Fruit fly (Drosophila melanogaster) whole organism, embryonic: Measurements from ENCODE around the gene Pebp1.

ENCODE experiments used
- Ada2b ChIP-seq: fragments of 200-800 bp; sonication (Bioruptor generic); IDR thresholded peaks from 2 replicates; pipeline ENCODE4 v1.3.6; 2022; ENCODE audit warnings: missing biosample characterization, missing genetic modification characterization
- CG10321 ChIP-seq: fragments of 200-800 bp; sonication (Bioruptor generic); IDR thresholded peaks from 2 replicates; pipeline ENCODE4 v1.3.6; 2022; ENCODE audit warnings: missing biosample characterization, missing genetic modification characterization
- CG10654 ChIP-seq: fragments of 200-800 bp; sonication (Bioruptor generic); optimal IDR thresholded peaks from 2 replicates; lab custom pipeline; 2016; ENCODE audit warnings: missing biosample characterization, missing genetic modification characterization
- CG12299 ChIP-seq: fragments of 200-800 bp; sonication (Bioruptor generic); optimal IDR thresholded peaks from 2 replicates; lab custom pipeline; 2018; ENCODE audit warnings: missing biosample characterization, mild to moderate bottlenecking, missing genetic modification characterization
- CG13287 ChIP-seq: fragments of 200-800 bp; sonication (Bioruptor generic); IDR thresholded peaks from 2 replicates; pipeline ENCODE4 v1.3.6; 2022; ENCODE audit warnings: missing biosample characterization, missing genetic modification characterization; ENCODE audit not compliant: partially characterized antibody
- CG14014 ChIP-seq: fragments of 200-800 bp; sonication (Bioruptor generic); IDR thresholded peaks from 2 replicates; pipeline ENCODE4 v1.3.6; 2022; ENCODE audit warnings: missing biosample characterization, missing genetic modification characterization
- CG1602 ChIP-seq: fragments of 200-800 bp; sonication (Bioruptor generic); optimal IDR thresholded peaks from 3 replicates; lab custom pipeline; 2016; ENCODE audit warnings: missing biosample characterization, missing genetic modification characterization
- CG16863 ChIP-seq: fragments of 200-800 bp; sonication (Bioruptor generic); optimal IDR thresholded peaks from 3 replicates; lab custom pipeline; 2016; ENCODE audit warnings: missing biosample characterization, missing genetic modification characterization
- CG17359 ChIP-seq: fragments of 200-800 bp; sonication (Bioruptor generic); optimal IDR thresholded peaks from 3 replicates; lab custom pipeline; 2018; ENCODE audit warnings: missing biosample characterization, mild to moderate bottlenecking, missing genetic modification characterization, moderate library complexity
- CG17612 ChIP-seq: fragments of 200-800 bp; sonication (Bioruptor generic); IDR thresholded peaks from 2 replicates; pipeline ENCODE4 v1.3.6; 2022; ENCODE audit warnings: missing biosample characterization, missing genetic modification characterization
- CG1792 ChIP-seq: fragments of 200-800 bp; sonication (Bioruptor generic); optimal IDR thresholded peaks from 2 replicates; lab custom pipeline; 2016; ENCODE audit warnings: missing biosample characterization, missing genetic modification characterization
- CG18262 ChIP-seq: fragments of 200-800 bp; optimal IDR thresholded peaks from 3 replicates; lab custom pipeline; 2019; ENCODE audit warnings: missing biosample characterization, mild to moderate bottlenecking, missing genetic modification characterization, moderate library complexity
- CG18619 ChIP-seq: fragments of 200-800 bp; sonication (Bioruptor generic); optimal IDR thresholded peaks from 3 replicates; lab custom pipeline; 2017; ENCODE audit warnings: missing biosample characterization, mild to moderate bottlenecking, missing genetic modification characterization
- CG2712 ChIP-seq: fragments of 200-800 bp; optimal IDR thresholded peaks from 3 replicates; lab custom pipeline; 2019; ENCODE audit warnings: missing biosample characterization, mild to moderate bottlenecking, missing genetic modification characterization, moderate library complexity
- CG30431 ChIP-seq: fragments of 200-800 bp; sonication (Bioruptor generic); optimal IDR thresholded peaks from 2 replicates; lab custom pipeline; 2017; ENCODE audit warnings: missing biosample characterization, missing genetic modification characterization
- CG4360 ChIP-seq: fragments of 200-800 bp; sonication (Bioruptor generic); IDR thresholded peaks from 2 replicates; pipeline ENCODE4 v1.3.6; 2022; ENCODE audit warnings: missing biosample characterization, missing genetic modification characterization
- CG5180 ChIP-seq: fragments of 200-800 bp; sonication (Bioruptor generic); optimal IDR thresholded peaks from 3 replicates; lab custom pipeline; 2017; ENCODE audit warnings: missing biosample characterization, missing genetic modification characterization, mild to moderate bottlenecking, moderate library complexity, missing genetic modification reagents
- CG6689 ChIP-seq: fragments of 200-800 bp; sonication (Bioruptor generic); IDR thresholded peaks from 2 replicates; pipeline ENCODE4 v1.3.6; 2022; ENCODE audit warnings: missing biosample characterization, missing genetic modification characterization
- CG7786 ChIP-seq: fragments of 200-800 bp; sonication (Bioruptor generic); optimal IDR thresholded peaks from 2 replicates; lab custom pipeline; 2016; ENCODE audit warnings: missing biosample characterization, missing genetic modification characterization
- CG8281 ChIP-seq: fragments of 200-800 bp; sonication (Bioruptor generic); optimal IDR thresholded peaks from 2 replicates; lab custom pipeline; 2018; ENCODE audit warnings: missing biosample characterization, mild to moderate bottlenecking, missing genetic modification characterization, moderate library complexity
- CG9876 ChIP-seq: fragments of 200-800 bp; sonication (Bioruptor generic); optimal IDR thresholded peaks from 2 replicates; lab custom pipeline; 2016; ENCODE audit warnings: missing biosample characterization, missing genetic modification characterization
- CG9932 ChIP-seq: fragments of 200-800 bp; sonication (Bioruptor generic); IDR thresholded peaks from 2 replicates; pipeline ENCODE4 v1.3.6; 2022; ENCODE audit warnings: missing biosample characterization, missing genetic modification characterization
- CoRest ChIP-seq: fragments of 200-800 bp; sonication (Bioruptor generic); optimal IDR thresholded peaks from 3 replicates; lab custom pipeline; 2018; ENCODE audit warnings: missing biosample characterization, mild to moderate bottlenecking, missing genetic modification characterization, moderate library complexity
- Dip2 ChIP-seq: fragments of 200-800 bp; sonication (Bioruptor generic); IDR thresholded peaks from 2 replicates; pipeline ENCODE4 v1.3.6; 2022; ENCODE audit warnings: missing biosample characterization, missing genetic modification characterization
- Dp ChIP-seq: fragments of 200-800 bp; sonication (Bioruptor generic); optimal IDR thresholded peaks from 2 replicates; lab custom pipeline; 2018; ENCODE audit warnings: missing biosample characterization, mild to moderate bottlenecking, missing genetic modification characterization, moderate library complexity
- Drgx ChIP-seq: fragments of 200-800 bp; sonication (Bioruptor generic); IDR thresholded peaks from 2 replicates; pipeline ENCODE4 v1.3.6; 2022; ENCODE audit warnings: missing biosample characterization, missing genetic modification characterization
- Eip74EF ChIP-seq, 2 experiments: fragments of 200-800 bp in 1 of 2; fragments of >200 bp in 1 of 2; sonication (Bioruptor generic) in 1 of 2; optimal IDR thresholded peaks; 2 replicates each; lab custom pipeline; 2017 to 2019; ENCODE audit warnings: missing biosample characterization in 2 of 2, missing genetic modification characterization in 2 of 2, mild to moderate bottlenecking in 1 of 2, moderate library complexity in 1 of 2
- H2.0 ChIP-seq: fragments of 200-800 bp; sonication (Bioruptor generic); IDR thresholded peaks from 2 replicates; pipeline ENCODE4 v1.3.6; 2022; ENCODE audit warnings: missing biosample characterization, missing genetic modification characterization
- Hand ChIP-seq: fragments of 200-800 bp; sonication (Bioruptor generic); optimal IDR thresholded peaks from 2 replicates; lab custom pipeline; 2017; ENCODE audit warnings: mild to moderate bottlenecking, missing biosample characterization, missing genetic modification reagents, missing genetic modification characterization
- Hey ChIP-seq: fragments of 200-800 bp; sonication (Bioruptor generic); optimal IDR thresholded peaks from 3 replicates; lab custom pipeline; 2018; ENCODE audit warnings: missing biosample characterization, mild to moderate bottlenecking, missing genetic modification characterization
- Spps ChIP-seq: fragments of 200-800 bp; sonication (Bioruptor generic); optimal IDR thresholded peaks from 2 replicates; lab custom pipeline; 2018; ENCODE audit warnings: missing biosample characterization, mild to moderate bottlenecking, missing genetic modification characterization
- Tbp ChIP-seq: fragments of >200 bp; optimal IDR thresholded peaks from 2 replicates; lab custom pipeline; 2018; ENCODE audit warnings: missing biosample characterization, missing genetic modification characterization
- Usf ChIP-seq: fragments of 200-800 bp; sonication (Bioruptor generic); optimal IDR thresholded peaks from 2 replicates; lab custom pipeline; 2017; ENCODE audit warnings: missing genotype, missing biosample characterization, missing genetic modification characterization
- az2 ChIP-seq: fragments of 200-800 bp; sonication (Bioruptor generic); optimal IDR thresholded peaks from 3 replicates; lab custom pipeline; 2016; ENCODE audit warnings: missing biosample characterization, missing genetic modification characterization
- bowl ChIP-seq: fragments of 200-800 bp; sonication (Bioruptor generic); IDR thresholded peaks from 2 replicates; pipeline ENCODE4 v1.3.6; 2022; ENCODE audit warnings: missing biosample characterization, missing genetic modification characterization
- br ChIP-seq: fragments of >200 bp; optimal IDR thresholded peaks from 2 replicates; lab custom pipeline; 2017
- bsh ChIP-seq, 2 experiments: fragments of 200-800 bp; sonication (Bioruptor generic); optimal IDR thresholded peaks; 2 replicates each; lab custom pipeline; 2017 to 2018; ENCODE audit warnings: mild to moderate bottlenecking in 2 of 2, missing biosample characterization in 2 of 2, missing genetic modification characterization in 2 of 2, moderate library complexity in 1 of 2
- cato ChIP-seq: fragments of 200-800 bp; sonication (Bioruptor generic); optimal IDR thresholded peaks from 2 replicates; lab custom pipeline; 2016; ENCODE audit warnings: missing biosample characterization, missing genetic modification characterization, borderline replicate concordance
- disco-r ChIP-seq: fragments of 200-800 bp; sonication (Bioruptor generic); optimal IDR thresholded peaks from 2 replicates; lab custom pipeline; 2016; ENCODE audit warnings: missing biosample characterization, missing genetic modification characterization
- dpn ChIP-seq, 2 experiments: fragments of 200-800 bp; sonication (Bioruptor generic); optimal IDR thresholded peaks; 3 replicates each; lab custom pipeline; 2016; ENCODE audit warnings: missing biosample characterization in 2 of 2, missing genetic modification characterization in 2 of 2
- dysf ChIP-seq: fragments of 200-800 bp; sonication (Bioruptor generic); IDR thresholded peaks from 3 replicates; pipeline ENCODE4 v1.3.6; 2022; ENCODE audit warnings: missing biosample characterization, missing genetic modification characterization
- eve ChIP-seq, 2 experiments: fragments of >200 bp; optimal IDR thresholded peaks; 2 replicates each; lab custom pipeline; 2017; ENCODE audit warnings: missing biosample characterization in 2 of 2, missing genetic modification characterization in 2 of 2
- fd3F ChIP-seq: fragments of 200-800 bp; sonication (Bioruptor generic); optimal IDR thresholded peaks from 2 replicates; lab custom pipeline; 2018; ENCODE audit warnings: missing biosample characterization, mild to moderate bottlenecking, missing genetic modification characterization, moderate library complexity
- gfzf ChIP-seq: fragments of 200-800 bp; sonication (Bioruptor generic); optimal IDR thresholded peaks from 2 replicates; lab custom pipeline; 2016; ENCODE audit warnings: missing biosample characterization, mild to moderate bottlenecking, missing genetic modification characterization, moderate library complexity
- gro ChIP-seq: fragments of 200-800 bp; sonication (Bioruptor generic); optimal IDR thresholded peaks from 2 replicates; lab custom pipeline; 2016; ENCODE audit warnings: missing biosample characterization, missing genetic modification characterization
- insv ChIP-seq, 2 experiments: fragments of 200-800 bp; sonication (Bioruptor generic); optimal IDR thresholded peaks; 3 replicates each; lab custom pipeline; 2016 to 2018; ENCODE audit warnings: missing biosample characterization in 2 of 2, missing genetic modification characterization in 2 of 2
- jumu ChIP-seq: fragments of 200-800 bp; sonication (Bioruptor generic); optimal IDR thresholded peaks from 3 replicates; lab custom pipeline; 2016; ENCODE audit warnings: missing biosample characterization, missing genetic modification characterization
- ken ChIP-seq: fragments of 200-800 bp; sonication (Bioruptor generic); IDR thresholded peaks from 3 replicates; pipeline ENCODE4 v1.3.6; 2022; ENCODE audit warnings: missing biosample characterization, missing genetic modification characterization
- lab ChIP-seq: fragments of 200-800 bp; sonication (Bioruptor generic); optimal IDR thresholded peaks from 3 replicates; lab custom pipeline; 2017; ENCODE audit warnings: missing biosample characterization, missing genetic modification characterization, mild to moderate bottlenecking, moderate library complexity, missing genetic modification reagents
- stc ChIP-seq: fragments of 200-800 bp; sonication (Bioruptor generic); IDR thresholded peaks from 2 replicates; pipeline ENCODE4 v1.3.6; 2022; ENCODE audit warnings: missing biosample characterization, missing genetic modification characterization
- trem ChIP-seq: fragments of 200-800 bp; optimal IDR thresholded peaks from 3 replicates; lab custom pipeline; 2019; ENCODE audit warnings: missing biosample characterization, mild to moderate bottlenecking, missing genetic modification characterization, moderate library complexity
- ttk ChIP-seq: fragments of 200-800 bp; sonication (Bioruptor generic); IDR thresholded peaks from 2 replicates; pipeline ENCODE4 v2.1.2; 2022; ENCODE audit warnings: missing biosample characterization, missing genetic modification characterization
- vfl ChIP-seq: fragments of 200-800 bp; sonication (Bioruptor generic); optimal IDR thresholded peaks from 2 replicates; lab custom pipeline; 2016; ENCODE audit warnings: missing biosample characterization, missing genetic modification characterization

Pebp1 gene

DNA sequence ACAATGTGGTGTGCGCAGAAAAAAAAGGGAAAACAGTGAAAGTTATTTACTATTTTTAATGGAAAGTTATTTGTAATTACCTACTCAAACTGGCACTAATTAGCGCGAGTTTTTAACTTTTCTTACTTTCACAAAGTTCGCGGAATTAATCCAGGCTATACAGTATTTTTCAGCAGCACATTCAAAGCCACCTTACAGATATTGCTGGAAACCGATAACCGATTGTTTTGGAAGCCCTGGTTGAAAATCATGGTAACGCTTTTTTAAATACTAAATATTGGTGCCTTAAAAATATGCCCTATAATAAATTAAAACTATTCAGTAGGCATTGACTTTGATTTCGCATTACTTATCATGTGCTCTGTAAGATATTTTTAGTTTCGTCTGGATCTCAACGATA lies 26.9 kb downstream of the Pebp1 start, which contains the start of gene tHMG2 (continued):
- TF ChIP-seq CG1792 = no peak
- no peak for TF ChIP-seq Drgx (GFP tag; lab: Robert Waterston, UW)
- no peak for TF ChIP-seq CG17359 (tag; lab: Kevin White, UChicago)
- no peak for TF ChIP-seq CG2712 (tag; lab: Kevin White, UChicago)
- no peak for TF ChIP-seq CG12299 (tag; lab: Kevin White, UChicago)
- no peak for TF ChIP-seq eve (GFP tag; optimal IDR thresholded peaks at IDR 0.05; lab: Kevin White, UChicago)
- TF ChIP-seq Dp = peak; percentile 53
- TF ChIP-seq Ada2b (GFP tag; lab: Robert Waterston, UW) = no peak
- TF ChIP-seq CG10321 (GFP tag; lab: Robert Waterston, UW) = no peak
- no peak for TF ChIP-seq CG9876 (GFP tag; lab: Kevin White, UChicago)
- no peak for TF ChIP-seq CG30431
- no peak for TF ChIP-seq CG17612 (GFP tag; lab: Robert Waterston, UW)
- TF ChIP-seq CG18262 = no peak
- no peak for TF ChIP-seq cato
- no peak for TF ChIP-seq Eip74EF (GFP tag; optimal IDR thresholded peaks at IDR 0.05; lab: Kevin White, UChicago)
- no peak for TF ChIP-seq gro (GFP tag; lab: Kevin White, UChicago)
- no peak for TF ChIP-seq Hey (tag; lab: Kevin White, UChicago)
- TF ChIP-seq lab (GFP tag; lab: Kevin White, UChicago) = no peak
- TF ChIP-seq gfzf (GFP tag; lab: Kevin White, UChicago) = peak; percentile 55
- TF ChIP-seq stc (GFP tag; lab: Robert Waterston, UW) = no peak
- TF ChIP-seq dpn (GFP tag; optimal IDR thresholded peaks at IDR 0.05; lab: Kevin White, UChicago) = no peak
- no peak for TF ChIP-seq Tbp
- no peak for TF ChIP-seq fd3F
- peak; percentile 76 for TF ChIP-seq CG6689 (GFP tag; lab: Robert Waterston, UW)
- TF ChIP-seq H2.0 (GFP tag; lab: Robert Waterston, UW) = no peak
- no peak for TF ChIP-seq dysf (GFP tag; lab: Robert Waterston, UW)
- TF ChIP-seq Dip2 (GFP tag; lab: Robert Waterston, UW) = no peak
- TF ChIP-seq CG4360 (GFP tag; lab: Robert Waterston, UW) = no peak
- TF ChIP-seq jumu (GFP tag; lab: Kevin White, UChicago) = no peak
- TF ChIP-seq Usf = no peak
- TF ChIP-seq ttk (GFP tag; lab: Robert Waterston, UW) = no peak
- TF ChIP-seq CG5180 (GFP tag; lab: Kevin White, UChicago) = no peak
- TF ChIP-seq Spps (tag; lab: Kevin White, UChicago) = no peak
- no peak for TF ChIP-seq Hand (GFP tag; lab: Kevin White, UChicago)
- TF ChIP-seq vfl (GFP tag; lab: Kevin White, UChicago) = no peak
- TF ChIP-seq CG13287 (GFP tag; lab: Robert Waterston, UW) = peak; percentile 40; the same call in 1 of the 2 replicates
- TF ChIP-seq bsh (GFP tag; optimal IDR thresholded peaks at IDR 0.05; lab: Kevin White, UChicago) = no peak
- no peak for TF ChIP-seq disco-r (GFP tag; lab: Kevin White, UChicago)
- no peak for TF ChIP-seq ken (GFP tag; lab: Robert Waterston, UW)
- TF ChIP-seq CG9932 (GFP tag; lab: Robert Waterston, UW) = no peak
- TF ChIP-seq CG8281 (tag; lab: Kevin White, UChicago) = no peak
- no peak for TF ChIP-seq CG10654 (GFP tag; lab: Kevin White, UChicago)
- TF ChIP-seq CG16863 (GFP tag; lab: Kevin White, UChicago) = no peak
- no peak for TF ChIP-seq CG1602
- TF ChIP-seq CG14014 (GFP tag; lab: Robert Waterston, UW) = no peak
- TF ChIP-seq insv (GFP tag; optimal IDR thresholded peaks at IDR 0.05; lab: Kevin White, UChicago) = no peak
- no peak for TF ChIP-seq CG18619
- no peak for TF ChIP-seq br (lab: Kevin White, UChicago)
- no peak for TF ChIP-seq az2 (GFP tag; lab: Kevin White, UChicago)
- TF ChIP-seq CG7786 = no peak
- TF ChIP-seq bowl (GFP tag; lab: Robert Waterston, UW) = no peak
- TF ChIP-seq trem (tag; lab: Kevin White, UChicago) = no peak
- TF ChIP-seq CoRest = no peak
